Fruit fly (Drosophila melanogaster) whole organism, embryonic: ENCODE results near the gene CG7781.

Source experiments
- Abd-B ChIP-seq: fragments of 200-800 bp; sonication (Bioruptor generic); optimal IDR thresholded peaks from 2 replicates; lab custom pipeline; 2018; ENCODE audit warnings: missing biosample characterization, mild to moderate bottlenecking, missing genetic modification characterization, moderate library complexity
- Awh ChIP-seq: fragments of 200-800 bp; sonication (Bioruptor generic); IDR thresholded peaks from 2 replicates; pipeline ENCODE4, ENCODE4 v1.3.6; 2022; ENCODE audit warnings: missing biosample characterization, missing genetic modification characterization
- Bgb ChIP-seq: fragments of 200-800 bp; sonication (Bioruptor generic); IDR thresholded peaks from 2 replicates; pipeline ENCODE4 v1.3.6; 2022; ENCODE audit warnings: missing biosample characterization, missing genetic modification characterization; ENCODE audit not compliant: partially characterized antibody
- CG10979 ChIP-seq: fragments of 200-800 bp; sonication (Bioruptor generic); optimal IDR thresholded peaks from 2 replicates; lab custom pipeline; 2018; ENCODE audit warnings: missing biosample characterization, mild to moderate bottlenecking, missing genetic modification characterization, moderate library complexity
- CG11695 ChIP-seq: fragments of 200-800 bp; sonication (Bioruptor generic); IDR thresholded peaks from 3 replicates; pipeline ENCODE4 v1.3.6; 2022; ENCODE audit warnings: missing biosample characterization, missing genetic modification characterization
- CG13296 ChIP-seq: fragments of 200-800 bp; sonication (Bioruptor generic); optimal IDR thresholded peaks from 3 replicates; lab custom pipeline; 2018; ENCODE audit warnings: missing biosample characterization, mild to moderate bottlenecking, missing genetic modification characterization
- CG14710 ChIP-seq: fragments of 200-800 bp; sonication (Bioruptor generic); optimal IDR thresholded peaks from 3 replicates; lab custom pipeline; 2019; ENCODE audit warnings: missing biosample characterization, mild to moderate bottlenecking, missing genetic modification characterization, moderate library complexity
- CG14860 ChIP-seq: fragments of 200-800 bp; sonication (Bioruptor generic); IDR thresholded peaks from 3 replicates; pipeline ENCODE4 v1.3.6; 2022; ENCODE audit warnings: missing biosample characterization, missing genetic modification characterization; ENCODE audit not compliant: partially characterized antibody
- CG14965 ChIP-seq: fragments of 200-800 bp; sonication (Bioruptor generic); optimal IDR thresholded peaks from 2 replicates; lab custom pipeline; 2016; ENCODE audit warnings: missing biosample characterization, missing genetic modification characterization, borderline replicate concordance
- CG17328 ChIP-seq: fragments of 200-800 bp; sonication (Bioruptor generic); IDR thresholded peaks from 2 replicates; pipeline ENCODE4 v1.3.6; 2022; ENCODE audit warnings: missing biosample characterization, missing genetic modification characterization
- CG2116 ChIP-seq: fragments of 200-800 bp; sonication (Bioruptor generic); optimal IDR thresholded peaks from 3 replicates; lab custom pipeline; 2018; ENCODE audit warnings: missing biosample characterization, mild to moderate bottlenecking, missing genetic modification characterization
- CG34422 ChIP-seq: fragments of 200-800 bp; sonication (Bioruptor generic); IDR thresholded peaks from 3 replicates; pipeline ENCODE4 v1.3.6; 2022; ENCODE audit warnings: missing biosample characterization, missing genetic modification characterization
- CG3726 ChIP-seq: fragments of 200-800 bp; sonication (Bioruptor generic); IDR thresholded peaks from 3 replicates; pipeline ENCODE4, ENCODE4 v1.3.6; 2022; ENCODE audit warnings: missing biosample characterization, missing genetic modification characterization
- CG3995 ChIP-seq: fragments of 200-800 bp; sonication (Bioruptor generic); optimal IDR thresholded peaks from 3 replicates; lab custom pipeline; 2016; ENCODE audit warnings: missing biosample characterization, missing genetic modification characterization
- CG4404 ChIP-seq: fragments of 200-800 bp; sonication (Bioruptor generic); IDR thresholded peaks from 2 replicates; pipeline ENCODE4 v1.3.6; 2022; ENCODE audit warnings: missing biosample characterization, missing genetic modification characterization
- CG5180 ChIP-seq: fragments of 200-800 bp; sonication (Bioruptor generic); optimal IDR thresholded peaks from 3 replicates; lab custom pipeline; 2017; ENCODE audit warnings: missing biosample characterization, missing genetic modification characterization, mild to moderate bottlenecking, moderate library complexity, missing genetic modification reagents
- CG6854 ChIP-seq: fragments of 200-800 bp; sonication (Bioruptor generic); optimal IDR thresholded peaks from 3 replicates; lab custom pipeline; 2017; ENCODE audit warnings: missing biosample characterization, mild to moderate bottlenecking, missing genetic modification characterization
- CG8388 ChIP-seq: fragments of 200-800 bp; sonication (Bioruptor generic); optimal IDR thresholded peaks from 2 replicates; lab custom pipeline; 2019; ENCODE audit warnings: missing biosample characterization, mild to moderate bottlenecking, missing genetic modification characterization, moderate library complexity
- CG9609 ChIP-seq: fragments of 200-800 bp; sonication (Bioruptor generic); optimal IDR thresholded peaks from 3 replicates; lab custom pipeline; 2016; ENCODE audit warnings: missing biosample characterization, missing genetic modification characterization
- Dip3 ChIP-seq: fragments of 200-800 bp; sonication (Bioruptor generic); optimal IDR thresholded peaks from 3 replicates; lab custom pipeline; 2016; ENCODE audit warnings: missing biosample characterization, missing genetic modification characterization
- Dref ChIP-seq: fragments of 200-800 bp; sonication (Bioruptor generic); IDR thresholded peaks from 2 replicates; pipeline ENCODE4 v1.3.6; 2022; ENCODE audit warnings: missing biosample characterization, missing genetic modification characterization
- Drgx ChIP-seq: fragments of 200-800 bp; sonication (Bioruptor generic); IDR thresholded peaks from 2 replicates; pipeline ENCODE4 v1.3.6; 2022; ENCODE audit warnings: missing biosample characterization, missing genetic modification characterization
- ERR ChIP-seq: fragments of 200-800 bp; sonication (Bioruptor generic); optimal IDR thresholded peaks from 2 replicates; lab custom pipeline; 2016; ENCODE audit warnings: missing biosample characterization, missing genetic modification characterization
- Hr51 ChIP-seq, 2 experiments: fragments of 200-800 bp; sonication (Bioruptor generic); optimal IDR thresholded peaks; 2 replicates in 1 of 2; 3 replicates in 1 of 2; lab custom pipeline; 2016 to 2018; ENCODE audit warnings: missing biosample characterization in 2 of 2, missing genetic modification characterization in 2 of 2, mild to moderate bottlenecking in 1 of 2, moderate library complexity in 1 of 2
- Hr78 ChIP-seq, 2 experiments: fragments of 200-800 bp in 1 of 2; fragments of >200 bp in 1 of 2; sonication (Bioruptor generic) in 1 of 2; optimal IDR thresholded peaks; 2 replicates each; lab custom pipeline; 2017 to 2019; ENCODE audit warnings: missing biosample characterization in 2 of 2, missing genetic modification characterization in 2 of 2, mild to moderate bottlenecking in 1 of 2, moderate library complexity in 1 of 2
- MTF-1 ChIP-seq: fragments of 200-800 bp; sonication (Bioruptor generic); optimal IDR thresholded peaks from 2 replicates; lab custom pipeline; 2018; ENCODE audit warnings: missing biosample characterization, mild to moderate bottlenecking, missing genetic modification characterization, borderline replicate concordance
- Oli ChIP-seq: fragments of 200-800 bp; sonication (Bioruptor generic); optimal IDR thresholded peaks from 2 replicates; lab custom pipeline; 2018; ENCODE audit warnings: missing biosample characterization, mild to moderate bottlenecking, missing genetic modification characterization, moderate library complexity
- Rx ChIP-seq: fragments of 200-800 bp; sonication (Bioruptor generic); IDR thresholded peaks from 2 replicates; pipeline ENCODE4 v1.3.6; 2022; ENCODE audit warnings: missing biosample characterization, missing genetic modification characterization
- Spps ChIP-seq: fragments of 200-800 bp; sonication (Bioruptor generic); optimal IDR thresholded peaks from 2 replicates; lab custom pipeline; 2018; ENCODE audit warnings: missing biosample characterization, mild to moderate bottlenecking, missing genetic modification characterization
- ab ChIP-seq: fragments of 200-800 bp; sonication (Bioruptor generic); optimal IDR thresholded peaks from 2 replicates; lab custom pipeline; 2016; ENCODE audit warnings: missing biosample characterization, missing genetic modification characterization
- aop ChIP-seq: fragments of 200-800 bp; sonication (Bioruptor generic); IDR thresholded peaks from 2 replicates; pipeline ENCODE4 v1.3.6; 2022; ENCODE audit warnings: missing biosample characterization, missing genetic modification characterization
- ap ChIP-seq: fragments of 200-800 bp; sonication (Bioruptor generic); IDR thresholded peaks from 2 replicates; pipeline ENCODE4 v1.3.6; 2022; ENCODE audit warnings: missing biosample characterization, missing genetic modification characterization
- ash1 ChIP-seq: fragments of 200-800 bp; sonication (Bioruptor generic); optimal IDR thresholded peaks from 2 replicates; lab custom pipeline; 2018; ENCODE audit warnings: missing biosample characterization, mild to moderate bottlenecking, missing genetic modification characterization
- bcd ChIP-seq: fragments of 200-800 bp; sonication (Bioruptor generic); optimal IDR thresholded peaks from 2 replicates; lab custom pipeline; 2017; ENCODE audit warnings: missing biosample characterization, mild to moderate bottlenecking, missing genetic modification characterization
- chn ChIP-seq: fragments of 200-800 bp; sonication (Bioruptor generic); optimal IDR thresholded peaks from 2 replicates; lab custom pipeline; 2016; ENCODE audit warnings: missing biosample characterization, missing genetic modification characterization
- esg ChIP-seq: fragments of 200-800 bp; sonication (Bioruptor generic); conservative IDR thresholded peaks from 2 replicates; pipeline ENCODE4 v1.3.6; 2022; ENCODE audit warnings: missing biosample characterization, missing genetic modification characterization
- gcm2 ChIP-seq: fragments of 200-800 bp; sonication (Bioruptor generic); optimal IDR thresholded peaks from 2 replicates; lab custom pipeline; 2016; ENCODE audit warnings: missing biosample characterization, missing genetic modification characterization
- gsb ChIP-seq: fragments of 200-800 bp; sonication (Bioruptor generic); IDR thresholded peaks from 2 replicates; pipeline ENCODE4 v1.3.6; 2022; ENCODE audit warnings: missing biosample characterization, missing genetic modification characterization
- jumu ChIP-seq: fragments of 200-800 bp; sonication (Bioruptor generic); optimal IDR thresholded peaks from 3 replicates; lab custom pipeline; 2016; ENCODE audit warnings: missing biosample characterization, missing genetic modification characterization
- luna ChIP-seq: fragments of 200-800 bp; sonication (Bioruptor generic); optimal IDR thresholded peaks from 2 replicates; lab custom pipeline; 2016; ENCODE audit warnings: missing biosample characterization, missing genetic modification characterization
- p53 ChIP-seq: fragments of 200-800 bp; sonication (Bioruptor generic); optimal IDR thresholded peaks from 2 replicates; lab custom pipeline; 2016; ENCODE audit warnings: missing biosample characterization, missing genetic modification characterization
- pfk ChIP-seq: fragments of 200-800 bp; sonication (Bioruptor generic); optimal IDR thresholded peaks from 2 replicates; lab custom pipeline; 2018; ENCODE audit warnings: missing biosample characterization, mild to moderate bottlenecking, missing genetic modification characterization, moderate library complexity
- psq ChIP-seq: fragments of 200-800 bp; sonication (Bioruptor generic); optimal IDR thresholded peaks from 2 replicates; lab custom pipeline; 2017; ENCODE audit warnings: missing biosample characterization, missing genetic modification characterization
- ro ChIP-seq: fragments of 200-800 bp; sonication (Bioruptor generic); IDR thresholded peaks from 2 replicates; pipeline ENCODE4 v1.3.6; 2022; ENCODE audit warnings: missing biosample characterization, missing genetic modification characterization
- row ChIP-seq: fragments of 200-800 bp; sonication (Bioruptor generic); IDR thresholded peaks from 3 replicates; pipeline ENCODE4 v1.3.6; 2022; ENCODE audit warnings: missing biosample characterization, missing genetic modification characterization
- schlank ChIP-seq: fragments of 200-800 bp; sonication (Bioruptor generic); optimal IDR thresholded peaks from 2 replicates; lab custom pipeline; 2018; ENCODE audit warnings: missing biosample characterization, mild to moderate bottlenecking, missing genetic modification characterization
- seq ChIP-seq: fragments of 200-800 bp; sonication (Bioruptor generic); IDR thresholded peaks from 2 replicates; pipeline ENCODE4 v1.3.6; 2022; ENCODE audit warnings: missing biosample characterization, missing genetic modification characterization
- sim ChIP-seq: fragments of 200-800 bp; sonication (Bioruptor generic); IDR thresholded peaks from 2 replicates; pipeline ENCODE4 v1.3.6; 2022; ENCODE audit warnings: missing biosample characterization, missing genetic modification characterization
- stc ChIP-seq: fragments of 200-800 bp; sonication (Bioruptor generic); IDR thresholded peaks from 2 replicates; pipeline ENCODE4 v1.3.6; 2022; ENCODE audit warnings: missing biosample characterization, missing genetic modification characterization
- usp ChIP-seq: fragments of >200 bp; optimal IDR thresholded peaks from 2 replicates; lab custom pipeline; 2017; ENCODE audit warnings: missing biosample characterization, missing genetic modification characterization
- zfh2 ChIP-seq: fragments of 200-800 bp; sonication (Bioruptor generic); optimal IDR thresholded peaks from 2 replicates; lab custom pipeline; 2016; ENCODE audit warnings: missing biosample characterization, missing genetic modification characterization

The CG7781 gene

DNA sequence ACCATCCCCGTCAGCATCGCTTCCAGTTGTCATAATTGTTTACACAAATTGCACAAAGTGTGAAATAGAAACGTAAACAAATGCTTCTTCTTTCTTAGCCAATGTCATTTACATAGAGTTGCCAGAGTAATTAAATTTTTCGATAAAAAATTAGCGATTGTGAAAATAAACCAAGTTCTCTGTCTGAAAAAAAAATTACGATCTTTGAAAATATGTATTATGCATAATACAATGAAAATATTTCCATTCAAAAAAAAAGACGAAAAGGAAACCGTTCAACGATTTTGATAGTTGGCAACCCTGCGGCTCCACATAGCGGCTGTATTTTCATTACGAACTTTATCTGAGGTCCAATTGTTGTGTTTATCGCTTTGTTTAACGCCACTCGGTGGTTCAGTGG lies 14.1 kb downstream of the CG7781 start, which contains the start of the genes CG7810 and CG7806 (continued):
- peak; percentile 60 for TF ChIP-seq CG4404
- peak; percentile 88 for TF ChIP-seq sim
- peak; percentile 77 for TF ChIP-seq Rx (GFP tag; lab: Robert Waterston, UW)
- no peak for TF ChIP-seq CG14860 (GFP tag; lab: Robert Waterston, UW)
- TF ChIP-seq CG10979 (tag; lab: Kevin White, UChicago): peak; percentile 88
- peak; percentile 66 for TF ChIP-seq CG6854
- TF ChIP-seq CG9609: peak; percentile 88
- peak; percentile 86 for TF ChIP-seq zfh2 (GFP tag; lab: Kevin White, UChicago)
- TF ChIP-seq pfk (GFP tag; lab: Kevin White, UChicago): no peak
- peak; percentile 85 for TF ChIP-seq jumu (GFP tag; lab: Kevin White, UChicago)
- peak; percentile 84 for TF ChIP-seq Dip3 (GFP tag; lab: Kevin White, UChicago)
- peak; percentile 89 for TF ChIP-seq Drgx (GFP tag; lab: Robert Waterston, UW)
- no peak for TF ChIP-seq Bgb (GFP tag; lab: Robert Waterston, UW)
- peak; percentile 60 for TF ChIP-seq CG3995
- no peak for TF ChIP-seq ash1 (GFP tag; lab: Kevin White, UChicago)
- peak; percentile 94 for TF ChIP-seq CG11695 (GFP tag; lab: Robert Waterston, UW)
- TF ChIP-seq Awh (GFP tag; lab: Robert Waterston, UW): peak; percentile 80
- peak; percentile 85 for TF ChIP-seq chn (GFP tag; lab: Kevin White, UChicago)
- peak; percentile 92 for TF ChIP-seq esg (GFP tag; lab: Robert Waterston, UW)
- TF ChIP-seq CG8388 (GFP tag; lab: Kevin White, UChicago): peak; percentile 90
- TF ChIP-seq schlank: peak; percentile 63
- TF ChIP-seq stc (GFP tag; lab: Robert Waterston, UW): peak; percentile 92
- TF ChIP-seq aop (GFP tag; lab: Robert Waterston, UW): 0 out of 2 replicates have a peak, but pooled peaks have one; percentile 29
- peak; percentile 58; the same call in 1 of the 2 replicates for TF ChIP-seq gsb
- TF ChIP-seq CG14710: peak; percentile 92
- TF ChIP-seq CG5180 (GFP tag; lab: Kevin White, UChicago): peak; percentile 66
- peak; percentile 81 for TF ChIP-seq bcd (GFP tag; lab: Kevin White, UChicago)
- peak; percentile 86 for TF ChIP-seq gcm2 (GFP tag; lab: Kevin White, UChicago)
- no peak for TF ChIP-seq usp (GFP tag; lab: Kevin White, UChicago)
- TF ChIP-seq Hr51 (GFP tag; optimal IDR thresholded peaks at IDR 0.05; lab: Kevin White, UChicago): peak; percentile 82 to 93
- peak; percentile 80 for TF ChIP-seq Spps
- peak; percentile 79 for TF ChIP-seq ERR (GFP tag; lab: Kevin White, UChicago)
- TF ChIP-seq CG34422 (GFP tag; lab: Robert Waterston, UW): peak; percentile 94
- peak; percentile 91 for TF ChIP-seq seq (GFP tag; lab: Robert Waterston, UW)
- peak; percentile 30; the same call in 1 of the 2 replicates for TF ChIP-seq ro (GFP tag; lab: Robert Waterston, UW)
- peak; percentile 88 for TF ChIP-seq Oli (tag; lab: Kevin White, UChicago)
- TF ChIP-seq Hr78 (GFP tag; optimal IDR thresholded peaks at IDR 0.05; lab: Kevin White, UChicago): no peak
- peak; percentile 54 for TF ChIP-seq ab (GFP tag; lab: Kevin White, UChicago)
- TF ChIP-seq MTF-1 (GFP tag; lab: Kevin White, UChicago): peak; percentile 53
- peak; percentile 92 for TF ChIP-seq CG2116
- peak; percentile 97 for TF ChIP-seq row (GFP tag; lab: Robert Waterston, UW)
- peak; percentile 89 for TF ChIP-seq Abd-B (GFP tag; lab: Kevin White, UChicago)
- TF ChIP-seq ap (GFP tag; lab: Robert Waterston, UW): peak; percentile 69
- peak; percentile 70; the same call in 2 of the 3 replicates for TF ChIP-seq CG3726 (GFP tag; lab: Robert Waterston, UW)
- peak; percentile 86 for TF ChIP-seq CG13296
- TF ChIP-seq psq: peak; percentile 61
- peak; percentile 31 for TF ChIP-seq p53 (GFP tag; lab: Kevin White, UChicago)
- peak; percentile 48 for TF ChIP-seq Dref (GFP tag; lab: Robert Waterston, UW)
- TF ChIP-seq luna (GFP tag; lab: Kevin White, UChicago): peak; percentile 69
- no peak for TF ChIP-seq CG14965
- peak; percentile 96 for TF ChIP-seq CG17328
